Fruit fly (Drosophila melanogaster): ENCODE measurements around the gene ome.

Gene ome

dm6 chr3L:14733417-14733816, 60.8 kb downstream of the ome start, which contains the start of gene CG13471:
TSS of gene CG13471 (minus strand) at chr3L:14733517.
- TF ChIP-seq Myc (optimal IDR thresholded peaks at IDR 0.05) (no peak), psq (optimal IDR thresholded peaks at IDR 0.05) (no peak), h (optimal IDR thresholded peaks at IDR 0.05) (no peak), ttk (optimal IDR thresholded peaks at IDR 0.05) (no peak), Sin3A (optimal IDR thresholded peaks at IDR 0.05) (no peak), insv (optimal IDR thresholded peaks at IDR 0.05) (no peak)

DNA sequence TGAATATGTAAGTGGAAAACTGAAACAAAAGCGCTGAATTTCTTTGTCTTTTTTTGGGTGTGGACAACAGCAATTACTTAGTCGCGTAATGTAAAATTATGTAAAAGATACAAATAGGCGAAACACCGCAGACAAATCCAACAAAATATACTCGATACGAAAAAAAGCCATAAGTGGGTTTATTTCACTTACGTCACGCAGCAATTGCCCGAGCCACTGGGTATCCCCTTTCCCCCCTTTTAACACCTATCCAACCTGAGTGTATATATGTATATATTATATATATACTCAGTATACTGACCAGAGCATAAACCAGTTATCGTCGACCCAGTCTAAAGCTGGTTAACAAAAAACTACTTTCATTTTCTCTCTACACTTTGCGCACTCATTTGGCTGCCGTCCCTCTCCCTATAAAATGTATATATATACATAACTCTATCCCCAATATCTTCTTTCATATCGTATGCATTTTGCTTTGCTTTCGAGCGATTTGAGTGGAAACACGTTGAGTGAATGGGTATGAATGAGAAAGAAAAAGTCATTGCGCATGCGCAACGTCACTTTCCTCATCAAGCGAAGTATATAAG, 70.6 kb downstream of the ome start:
- no peak for TF ChIP-seq Sin3A (optimal IDR thresholded peaks at IDR 0.05)
- TF ChIP-seq Myc (optimal IDR thresholded peaks at IDR 0.05) = no peak
- TF ChIP-seq ttk (optimal IDR thresholded peaks at IDR 0.05) = no peak
- TF ChIP-seq insv (optimal IDR thresholded peaks at IDR 0.05) = no peak
- no peak for TF ChIP-seq h (optimal IDR thresholded peaks at IDR 0.05)

DNA sequence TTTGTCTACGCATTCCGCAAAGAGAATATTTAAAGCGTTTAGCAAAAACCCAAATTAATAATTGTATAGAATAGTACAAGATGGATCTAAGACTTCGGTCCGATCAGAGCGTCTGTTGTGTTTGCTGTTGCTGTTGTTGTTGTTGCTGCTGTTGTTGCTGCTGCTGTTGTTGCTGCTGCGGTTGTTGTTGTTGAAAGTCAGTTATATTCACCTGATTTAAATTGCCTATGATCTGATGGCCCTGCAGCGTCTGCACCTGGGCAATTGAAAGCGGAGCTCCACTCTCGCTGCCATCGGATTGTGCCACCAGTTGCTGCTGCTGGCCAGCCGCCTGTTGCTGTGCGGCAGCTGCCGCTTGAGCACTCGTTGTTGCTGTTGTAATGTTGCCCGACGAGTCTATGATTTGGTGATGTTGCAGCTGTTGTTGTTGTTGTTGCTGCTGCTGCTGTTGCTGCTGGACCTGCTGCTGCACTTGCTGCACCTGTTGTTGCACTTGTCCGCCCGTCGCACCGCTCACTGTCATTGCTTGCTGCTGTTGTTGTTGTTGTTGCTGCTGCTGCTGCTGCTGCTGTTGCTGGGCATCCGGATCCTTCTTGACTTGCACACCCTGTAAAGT, 78.5 kb downstream of the ome start:
- TF ChIP-seq Sin3A (optimal IDR thresholded peaks at IDR 0.05) = no peak

DNA sequence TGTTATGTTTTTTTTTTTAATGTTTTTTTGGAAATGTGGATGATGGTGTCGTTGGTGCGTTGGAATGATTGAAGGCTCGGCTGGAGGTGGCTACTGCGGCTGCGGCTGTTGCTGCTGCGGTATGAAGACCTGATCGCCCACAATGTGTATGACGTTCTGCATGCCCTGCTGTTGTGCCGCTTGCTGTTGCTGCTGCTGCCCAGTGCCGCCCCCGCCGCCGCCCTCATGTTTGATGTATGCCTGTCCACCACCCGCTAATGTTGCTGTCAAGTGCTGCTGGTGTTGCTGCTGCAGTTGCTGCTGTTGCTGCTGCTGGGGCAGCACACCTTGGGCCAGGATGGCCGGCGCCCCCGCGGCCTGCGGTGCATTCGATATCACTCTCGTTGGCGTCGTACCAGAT, 80.2 kb downstream of the ome start:
- no peak for TF ChIP-seq h (optimal IDR thresholded peaks at IDR 0.05)
- TF ChIP-seq ttk (optimal IDR thresholded peaks at IDR 0.05) = no peak

- TF ChIP-seq h (optimal IDR thresholded peaks at IDR 0.05) = no peak
- TF ChIP-seq Sin3A (optimal IDR thresholded peaks at IDR 0.05) = no peak
- no peak for TF ChIP-seq Myc (optimal IDR thresholded peaks at IDR 0.05)
Observed at dm6 chr3L:14755046-14755643, 82.5 kb downstream of the ome start.

- TF ChIP-seq Myc (optimal IDR thresholded peaks at IDR 0.05) (no peak), insv (optimal IDR thresholded peaks at IDR 0.05) (no peak), h (optimal IDR thresholded peaks at IDR 0.05) (no peak), psq (optimal IDR thresholded peaks at IDR 0.05) (no peak), Sin3A (optimal IDR thresholded peaks at IDR 0.05) (no peak), ttk (optimal IDR thresholded peaks at IDR 0.05) (no peak)
Observed at dm6 chr3L:14755951-14756723, 83.5 kb downstream of the ome start.

DNA sequence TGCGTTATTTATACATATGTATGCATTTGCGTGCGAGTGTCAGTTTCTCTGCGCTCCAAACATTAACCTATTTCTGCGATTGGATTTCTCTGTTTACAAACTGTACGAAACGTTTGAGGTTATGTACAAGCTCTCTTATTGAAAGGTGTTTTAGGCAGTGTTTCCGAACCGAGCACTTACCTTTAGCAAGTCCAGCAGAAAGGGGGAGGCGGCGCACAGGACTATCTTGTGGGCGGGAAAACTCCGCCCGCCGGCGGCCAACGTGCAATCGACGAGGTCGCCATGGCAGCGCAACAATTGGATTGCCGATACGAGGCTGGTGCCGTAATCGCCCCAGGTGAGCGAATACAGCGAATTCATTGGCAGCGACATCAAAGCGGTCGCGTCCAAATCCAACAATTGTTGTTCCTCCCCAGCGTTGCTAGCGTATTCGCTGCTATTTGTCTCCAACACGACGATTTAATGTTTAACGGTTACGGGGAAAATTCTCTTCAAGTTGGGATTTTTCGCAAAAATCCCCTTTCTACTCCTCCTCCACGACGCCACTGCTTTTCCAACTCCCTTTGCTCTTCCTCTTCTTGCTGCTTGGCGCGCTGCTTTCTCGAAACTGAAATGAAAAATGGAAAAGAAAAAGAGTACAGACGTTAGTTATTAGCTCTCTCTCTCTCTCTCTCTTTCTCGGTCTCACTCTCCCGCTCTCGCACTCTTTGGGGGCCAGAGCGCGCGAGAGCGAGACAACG, 84.3 kb downstream of the ome start:
- no peak for TF ChIP-seq Sin3A (optimal IDR thresholded peaks at IDR 0.05)
- no peak for TF ChIP-seq insv (optimal IDR thresholded peaks at IDR 0.05)
- no peak for TF ChIP-seq ttk (optimal IDR thresholded peaks at IDR 0.05)
- no peak for TF ChIP-seq psq (optimal IDR thresholded peaks at IDR 0.05)
- TF ChIP-seq Myc (optimal IDR thresholded peaks at IDR 0.05) = no peak
- TF ChIP-seq h (optimal IDR thresholded peaks at IDR 0.05) = no peak

dm6 chr3L:14757464-14758384, 85.1 kb downstream of the ome start, which contains the start of gene CG42507:
TSS of gene CG42507 (minus strand) at chr3L:14757962.
- TF ChIP-seq ttk (optimal IDR thresholded peaks at IDR 0.05) (no peak), Sin3A (optimal IDR thresholded peaks at IDR 0.05) (no peak), insv (optimal IDR thresholded peaks at IDR 0.05) (no peak), h (optimal IDR thresholded peaks at IDR 0.05) (no peak), Myc (optimal IDR thresholded peaks at IDR 0.05) (no peak), psq (optimal IDR thresholded peaks at IDR 0.05) (no peak)

dm6 chr3L:14758730-14759096, 86.1 kb downstream of the ome start:
- TF ChIP-seq psq (optimal IDR thresholded peaks at IDR 0.05) (no peak), ttk (optimal IDR thresholded peaks at IDR 0.05) (no peak), Myc (optimal IDR thresholded peaks at IDR 0.05) (no peak), insv (optimal IDR thresholded peaks at IDR 0.05) (no peak), h (optimal IDR thresholded peaks at IDR 0.05) (no peak), Sin3A (optimal IDR thresholded peaks at IDR 0.05) (no peak)

dm6 chr3L:14759097-14759795, 86.6 kb downstream of the ome start:
- TF ChIP-seq ttk (optimal IDR thresholded peaks at IDR 0.05) (no peak), insv (optimal IDR thresholded peaks at IDR 0.05) (no peak), psq (optimal IDR thresholded peaks at IDR 0.05) (no peak), h (optimal IDR thresholded peaks at IDR 0.05) (no peak), Sin3A (optimal IDR thresholded peaks at IDR 0.05) (no peak), Myc (optimal IDR thresholded peaks at IDR 0.05) (no peak)
